Worm (Caenorhabditis elegans): ENCODE data around the gene latd-1.

latd-1 gene

ce11 chrX:7897690-7898089, at the start of gene latd-1:
Gene latd-1 (minus strand): TSS chrX:7897790.
- TF ChIP-seq rec-8 (tag; optimal IDR thresholded peaks at IDR 0.05) (no peak), Y79H2A.3 (GFP tag; conservative IDR thresholded peaks at IDR 0.05) (no peak), F49E8.2 (tag; optimal IDR thresholded peaks at IDR 0.05; ENCODE audit: insufficient read depth) (no peak), hsf-1 (GFP tag; IDR thresholded peaks at IDR 0.05) (no peak), die-1 (tag; optimal IDR thresholded peaks at IDR 0.05) (no peak), lin-54 (GFP tag; optimal IDR thresholded peaks at IDR 0.05) (no peak), ceh-27 (GFP tag; optimal IDR thresholded peaks at IDR 0.05) (no peak), somi-1 (GFP tag; optimal IDR thresholded peaks at IDR 0.05) (no peak), Y67H2A.10 (GFP tag; conservative IDR thresholded peaks at IDR 0.05) (no peak), hlh-12 (tag; optimal IDR thresholded peaks at IDR 0.05) (no peak), B0336.3 (GFP tag; IDR thresholded peaks at IDR 0.05) (no peak), T26A5.8 (tag; optimal IDR thresholded peaks at IDR 0.05) (no peak), mcd-1 (GFP tag; IDR thresholded peaks at IDR 0.05) (no peak), lin-35 (GFP tag; optimal IDR thresholded peaks at IDR 0.05) (no peak), let-607 (tag; optimal IDR thresholded peaks at IDR 0.05) (no peak)

ce11 chrX:7945438-7945837, 47.8 kb upstream of the latd-1 start:
- TF ChIP-seq K12H6.12 (tag; optimal IDR thresholded peaks at IDR 0.05): peak; percentile 8
- TF ChIP-seq ceh-40 (GFP tag; IDR thresholded peaks at IDR 0.05): no peak

- TF ChIP-seq hlh-26 (GFP tag; conservative IDR thresholded peaks at IDR 0.05) (no peak), bed-1 (GFP tag; IDR thresholded peaks at IDR 0.05) (no peak), Y67H2A.10 (GFP tag; conservative IDR thresholded peaks at IDR 0.05) (no peak), snpc-4 (GFP tag; optimal IDR thresholded peaks at IDR 0.05) (no peak), snpc-4 (tag; optimal IDR thresholded peaks at IDR 0.05) (no peak), lin-35 (GFP tag; optimal IDR thresholded peaks at IDR 0.05) (no peak)
These were observed 47.4 kb upstream of the latd-1 start, which contains the start of gene tnt-3 for ce11 chrX:7944999-7945398. Gene tnt-3 (minus strand): TSS chrX:7945099.

ce11 chrX:7942675-7943074, 45.1 kb upstream of the latd-1 start:
- TF ChIP-seq lin-35 (GFP tag; optimal IDR thresholded peaks at IDR 0.05) (no peak), ztf-25 (GFP tag; IDR thresholded peaks at IDR 0.05) (no peak), ztf-3 (GFP tag; optimal IDR thresholded peaks at IDR 0.05) (no peak), B0336.3 (GFP tag; IDR thresholded peaks at IDR 0.05) (no peak), bed-2 (GFP tag; IDR thresholded peaks at IDR 0.05) (no peak), unc-62 (GFP tag; optimal IDR thresholded peaks at IDR 0.05) (no peak), B0261.1 (tag; optimal IDR thresholded peaks at IDR 0.05) (no peak), nhr-120 (GFP tag; IDR thresholded peaks at IDR 0.05) (no peak), tlf-1 (GFP tag; optimal IDR thresholded peaks at IDR 0.05) (no peak), attf-3 (GFP tag; conservative IDR thresholded peaks at IDR 0.05) (no peak), zfh-2 (GFP tag; conservative IDR thresholded peaks at IDR 0.05) (no peak), madf-3 (GFP tag; IDR thresholded peaks at IDR 0.05) (no peak), rcor-1 (GFP tag; IDR thresholded peaks at IDR 0.05) (no peak)

ce11 chrX:7932453-7932852, 34.9 kb upstream of the latd-1 start:
- no peak for TF ChIP-seq sptf-2 (GFP tag; optimal IDR thresholded peaks at IDR 0.05)
- TF ChIP-seq ceh-100 (GFP tag; IDR thresholded peaks at IDR 0.05): no peak
- TF ChIP-seq Y53F4B.3 (GFP tag; IDR thresholded peaks at IDR 0.05): no peak
- no peak for TF ChIP-seq rpc-1 (optimal IDR thresholded peaks at IDR 0.05)
- TF ChIP-seq rpc-1 (tag; optimal IDR thresholded peaks at IDR 0.05): no peak
- no peak for TF ChIP-seq madf-6 (GFP tag; IDR thresholded peaks at IDR 0.05)
- no peak for TF ChIP-seq cebp-1 (GFP tag; IDR thresholded peaks at IDR 0.05)
- no peak for TF ChIP-seq cebp-1 (tag; optimal IDR thresholded peaks at IDR 0.05)
- TF ChIP-seq ZK185.1 (tag; optimal IDR thresholded peaks at IDR 0.05; ENCODE audit: poor library complexity, severe bottlenecking): no peak
- no peak for TF ChIP-seq rec-8 (tag; optimal IDR thresholded peaks at IDR 0.05)

Measured in whole organism, young adult.